Worm (Caenorhabditis elegans) whole organism, mixed stage, embryonic: ENCODE data around the gene T10B5.8.

Experiments used
- M03D4.4 ChIP-seq: sonication (generic microtip); optimal IDR thresholded peaks from 2 replicates; lab custom pipeline; 2017; ENCODE audit warnings: mild to moderate bottlenecking, missing genetic modification characterization, missing compliant biosample characterization
- bed-3 ChIP-seq: fragments of 200-800 bp; sonication (Bioruptor generic); optimal IDR thresholded peaks from 3 replicates; lab custom pipeline; 2018; ENCODE audit warnings: mild to moderate bottlenecking, missing genetic modification characterization, moderate library complexity, missing compliant biosample characterization
- blmp-1 ChIP-seq: fragments of 150-350 bp; optimal IDR thresholded peaks from 2 replicates; lab custom pipeline; 2014; ENCODE audit warnings: missing biosample characterization, missing genetic modification characterization
- ceh-39 ChIP-seq: fragments of 150-350 bp; optimal IDR thresholded peaks from 2 replicates; lab custom pipeline; 2014; ENCODE audit warnings: missing biosample characterization, missing genetic modification characterization
- ceh-43 ChIP-seq: fragments of 200-800 bp; sonication (Bioruptor generic); optimal IDR thresholded peaks from 2 replicates; lab custom pipeline; 2018; ENCODE audit warnings: mild to moderate bottlenecking, missing genetic modification characterization, moderate library complexity, missing compliant biosample characterization
- ceh-83 ChIP-seq: fragments of 200-800 bp; sonication (Bioruptor generic); optimal IDR thresholded peaks from 2 replicates; lab custom pipeline; 2018; ENCODE audit warnings: mild to moderate bottlenecking, missing genetic modification characterization, missing compliant biosample characterization
- ces-1 ChIP-seq: fragments of 150-350 bp; optimal IDR thresholded peaks from 2 replicates; lab custom pipeline; 2014; ENCODE audit warnings: missing biosample characterization, missing genetic modification reagents, missing genetic modification characterization
- cnd-1 ChIP-seq: fragments of 200-800 bp; sonication (Bioruptor generic); optimal IDR thresholded peaks from 2 replicates; lab custom pipeline; 2018; ENCODE audit warnings: mild to moderate bottlenecking, missing genetic modification characterization, missing compliant biosample characterization
- drap-1 ChIP-seq: fragments of 200-800 bp; sonication (Bioruptor generic); optimal IDR thresholded peaks from 3 replicates; lab custom pipeline; 2018; ENCODE audit warnings: mild to moderate bottlenecking, missing genetic modification characterization, missing compliant biosample characterization
- elt-1 ChIP-seq: sonication (generic microtip); optimal IDR thresholded peaks from 2 replicates; lab custom pipeline; 2017; ENCODE audit warnings: missing genetic modification characterization, mild to moderate bottlenecking, missing compliant biosample characterization, antibody characterized with exemption, moderate library complexity, borderline replicate concordance; ENCODE audit not compliant: insufficient read depth
- elt-3 ChIP-seq: fragments of 150-350 bp; optimal IDR thresholded peaks from 2 replicates; lab custom pipeline; 2014; ENCODE audit warnings: missing biosample characterization, missing genetic modification characterization
- flh-1 ChIP-seq: fragments of 200-800 bp; sonication (Bioruptor generic); optimal IDR thresholded peaks from 2 replicates; lab custom pipeline; 2018; ENCODE audit warnings: mild to moderate bottlenecking, missing genetic modification characterization, moderate library complexity, missing compliant biosample characterization
- ham-2 ChIP-seq: fragments of 200-800 bp; sonication (Bioruptor generic); optimal IDR thresholded peaks from 2 replicates; lab custom pipeline; 2018; ENCODE audit warnings: mild to moderate bottlenecking, missing genetic modification characterization, missing compliant biosample characterization
- hlh-1 ChIP-seq: fragments of 150-350 bp; optimal IDR thresholded peaks from 2 replicates; lab custom pipeline; 2014; ENCODE audit warnings: missing biosample characterization, missing genetic modification reagents, missing genetic modification characterization
- lin-13 ChIP-seq: fragments of 150-350 bp; optimal IDR thresholded peaks from 2 replicates; lab custom pipeline; 2014; ENCODE audit warnings: missing biosample characterization, missing genetic modification characterization
- lin-32 ChIP-seq: fragments of 200-800 bp; sonication (Bioruptor generic); optimal IDR thresholded peaks from 2 replicates; lab custom pipeline; 2018; ENCODE audit warnings: mild to moderate bottlenecking, missing genetic modification characterization, missing compliant biosample characterization
- lsy-2 ChIP-seq: fragments of 150-350 bp; optimal IDR thresholded peaks from 2 replicates; lab custom pipeline; 2014; ENCODE audit warnings: missing biosample characterization, missing genetic modification characterization
- mab-5 ChIP-seq: fragments of 150-350 bp; optimal IDR thresholded peaks from 2 replicates; lab custom pipeline; 2014; ENCODE audit warnings: missing biosample characterization, missing genetic modification characterization
- mep-1 ChIP-seq: fragments of 150-350 bp; optimal IDR thresholded peaks from 2 replicates; lab custom pipeline; 2017; ENCODE audit warnings: missing biosample characterization, missing genetic modification reagents, missing genetic modification characterization, inconsistent platforms
- mls-2 ChIP-seq: sonication (generic microtip); optimal IDR thresholded peaks from 2 replicates; lab custom pipeline; 2016; ENCODE audit warnings: mild to moderate bottlenecking, missing genetic modification characterization, moderate library complexity, missing compliant biosample characterization
- nhr-12 ChIP-seq: fragments of 150-350 bp; optimal IDR thresholded peaks from 2 replicates; lab custom pipeline; 2014; ENCODE audit warnings: missing biosample characterization, missing genetic modification characterization
- nhr-2 ChIP-seq: fragments of 150-350 bp; optimal IDR thresholded peaks from 2 replicates; lab custom pipeline; 2014; ENCODE audit warnings: missing biosample characterization, missing genetic modification characterization
- nhr-237 ChIP-seq: fragments of 150-350 bp; optimal IDR thresholded peaks from 2 replicates; lab custom pipeline; 2014; ENCODE audit warnings: missing biosample characterization, missing genetic modification characterization
- nhr-28 ChIP-seq: fragments of 150-350 bp; optimal IDR thresholded peaks from 2 replicates; lab custom pipeline; 2014; ENCODE audit warnings: missing biosample characterization, missing genetic modification characterization
- nhr-76 ChIP-seq: sonication (generic microtip); optimal IDR thresholded peaks from 2 replicates; lab custom pipeline; 2017; ENCODE audit warnings: missing biosample characterization, missing genetic modification characterization
- pha-4 ChIP-seq: fragments of 150-350 bp; optimal IDR thresholded peaks from 2 replicates; lab custom pipeline; 2018; ENCODE audit warnings: missing biosample characterization, missing genetic modification reagents, missing genetic modification characterization
- sem-2 ChIP-seq: fragments of 200-800 bp; sonication (Bioruptor generic); optimal IDR thresholded peaks from 2 replicates; lab custom pipeline; 2018; ENCODE audit warnings: mild to moderate bottlenecking, missing genetic modification characterization, missing compliant biosample characterization
- snpc-4 ChIP-seq: fragments of 150-350 bp; optimal IDR thresholded peaks from 2 replicates; lab custom pipeline; 2014; ENCODE audit warnings: missing biosample characterization, missing genetic modification characterization
- sptf-1 ChIP-seq: sonication (generic microtip); optimal IDR thresholded peaks from 2 replicates; lab custom pipeline; 2017; ENCODE audit warnings: mild to moderate bottlenecking, missing genetic modification characterization, moderate library complexity, missing compliant biosample characterization
- tbx-8 ChIP-seq: fragments of 200-800 bp; sonication (Bioruptor generic); optimal IDR thresholded peaks from 2 replicates; lab custom pipeline; 2018; ENCODE audit warnings: mild to moderate bottlenecking, missing genetic modification characterization, moderate library complexity, missing compliant biosample characterization
- unc-120 ChIP-seq: sonication (generic microtip); optimal IDR thresholded peaks from 2 replicates; lab custom pipeline; 2017; ENCODE audit warnings: missing genetic modification characterization, missing compliant biosample characterization; ENCODE audit not compliant: poor library complexity, severe bottlenecking
- unc-39 ChIP-seq: fragments of 150-350 bp; optimal IDR thresholded peaks from 2 replicates; lab custom pipeline; 2014; ENCODE audit warnings: missing biosample characterization, missing genetic modification characterization
- unc-62 ChIP-seq: fragments of 150-350 bp; optimal IDR thresholded peaks from 2 replicates; lab custom pipeline; 2014; ENCODE audit warnings: missing biosample characterization, missing genetic modification reagents, missing genetic modification characterization
- zip-8 ChIP-seq: fragments of 150-350 bp; optimal IDR thresholded peaks from 2 replicates; lab custom pipeline; 2014; ENCODE audit warnings: missing biosample characterization, missing genetic modification characterization
- ztf-11 ChIP-seq: fragments of 150-350 bp; optimal IDR thresholded peaks from 2 replicates; lab custom pipeline; 2014; ENCODE audit warnings: missing biosample characterization, missing genetic modification characterization

The T10B5.8 gene

ce11 chrV:1868596-1869263 lies 26.9 kb downstream of the T10B5.8 start, which contains the start of gene knl-3 (continued):
- TF ChIP-seq flh-1 (no peak), ceh-39 (tag; lab: Kevin White, UChicago) (peak; percentile 66), cnd-1 (tag; lab: Kevin White, UChicago) (peak; percentile 77), unc-120 (tag; lab: Kevin White, UChicago) (peak; percentile 59), mep-1 (peak; percentile 89)

- no peak for TF ChIP-seq zip-8 (tag; lab: Kevin White, UChicago)
- no peak for TF ChIP-seq mab-5 (tag; lab: Kevin White, UChicago)
- TF ChIP-seq ceh-39 (tag; lab: Kevin White, UChicago): no peak
- no peak for TF ChIP-seq blmp-1 (tag; lab: Kevin White, UChicago)
- TF ChIP-seq lin-13 (tag; lab: Kevin White, UChicago): no peak
- TF ChIP-seq unc-120 (tag; lab: Kevin White, UChicago): no peak
- TF ChIP-seq lsy-2 (tag; lab: Kevin White, UChicago): no peak
- no peak for TF ChIP-seq mep-1
- TF ChIP-seq unc-62: no peak
- TF ChIP-seq ztf-11: no peak
- no peak for TF ChIP-seq unc-39 (tag; lab: Kevin White, UChicago)
- TF ChIP-seq sem-2 (GFP tag; lab: Kevin White, UChicago): no peak
- no peak for TF ChIP-seq mls-2 (tag; lab: Kevin White, UChicago)
- TF ChIP-seq elt-1 (tag; lab: Kevin White, UChicago): no peak
- no peak for TF ChIP-seq M03D4.4 (tag; lab: Kevin White, UChicago)
- TF ChIP-seq snpc-4 (tag; lab: Kevin White, UChicago): no peak
- no peak for TF ChIP-seq nhr-237
- TF ChIP-seq tbx-8 (GFP tag; lab: Kevin White, UChicago): no peak
Observed at ce11 chrV:1869682-1870081, 27.8 kb downstream of the T10B5.8 start, which contains the start of gene T10B5.3. Gene T10B5.3 (minus strand): TSS chrV:1869782.

ce11 chrV:1870515-1870940 lies 28.7 kb downstream of the T10B5.8 start:
- TF ChIP-seq drap-1 (GFP tag; lab: Kevin White, UChicago) (no peak), elt-3 (tag; lab: Kevin White, UChicago) (no peak), nhr-12 (tag; lab: Kevin White, UChicago) (no peak), ceh-43 (GFP tag; lab: Kevin White, UChicago) (no peak), nhr-76 (no peak), ham-2 (GFP tag; lab: Kevin White, UChicago) (no peak), pha-4 (no peak), lsy-2 (tag; lab: Kevin White, UChicago) (no peak), mab-5 (tag; lab: Kevin White, UChicago) (no peak), ceh-83 (no peak), elt-1 (tag; lab: Kevin White, UChicago) (no peak), ces-1 (GFP tag; lab: Kevin White, UChicago) (no peak), ztf-11 (no peak), unc-120 (tag; lab: Kevin White, UChicago) (no peak)

- TF ChIP-seq unc-120 (tag; lab: Kevin White, UChicago) (peak; percentile 77), elt-3 (tag; lab: Kevin White, UChicago) (no peak), ces-1 (GFP tag; lab: Kevin White, UChicago) (peak; percentile 90), lsy-2 (tag; lab: Kevin White, UChicago) (peak; percentile 75), unc-39 (tag; lab: Kevin White, UChicago) (no peak), ceh-43 (GFP tag; lab: Kevin White, UChicago) (no peak), mls-2 (tag; lab: Kevin White, UChicago) (peak; percentile 72), mep-1 (peak; percentile 97), tbx-8 (GFP tag; lab: Kevin White, UChicago) (no peak), pha-4 (peak; percentile 86), M03D4.4 (tag; lab: Kevin White, UChicago) (peak; percentile 57), bed-3 (GFP tag; lab: Kevin White, UChicago) (no peak), ham-2 (GFP tag; lab: Kevin White, UChicago) (peak; percentile 34), nhr-28 (tag; lab: Kevin White, UChicago) (no peak), nhr-76 (no peak), zip-8 (tag; lab: Kevin White, UChicago) (no peak), sptf-1 (tag; lab: Kevin White, UChicago) (peak; percentile 73), lin-13 (tag; lab: Kevin White, UChicago) (peak; percentile 83), drap-1 (GFP tag; lab: Kevin White, UChicago) (peak; percentile 65), flh-1 (no peak), sem-2 (GFP tag; lab: Kevin White, UChicago) (no peak), ceh-83 (no peak), snpc-4 (tag; lab: Kevin White, UChicago) (no peak), cnd-1 (tag; lab: Kevin White, UChicago) (peak; percentile 77), unc-62 (peak; percentile 65), ztf-11 (no peak), ceh-39 (tag; lab: Kevin White, UChicago) (peak; percentile 50), nhr-2 (tag; lab: Kevin White, UChicago) (no peak), lin-32 (GFP tag; lab: Kevin White, UChicago) (peak; percentile 25), hlh-1 (no peak), elt-1 (tag; lab: Kevin White, UChicago) (no peak), nhr-237 (peak; percentile 81), mab-5 (tag; lab: Kevin White, UChicago) (no peak), blmp-1 (tag; lab: Kevin White, UChicago) (no peak), nhr-12 (tag; lab: Kevin White, UChicago) (no peak)
- TF ChIP-seq, all 35 proteins: peak for 16
Observed at ce11 chrV:1871768-1872296, 30.0 kb downstream of the T10B5.8 start, which contains the start of the genes T10B5.4 and cct-7. Gene T10B5.4 (minus strand): TSS chrV:1871807. Gene cct-7 (plus strand): TSS chrV:1872246.
